In genomic region chr2L:2428209-2428488, dm6 we compare ENCODE assay signal across 4 fruit fly cellular contexts.
TF ChIP-seq lines count a peak whose summit lies in the region.

Gene dpp, plus strand, starts transcription at chr2L:2428372.

- TF ChIP-seq CTCF in whole organism, embryonic (GFP tag; optimal IDR thresholded peaks at IDR 0.05; lab: Kevin White, UChicago): no peak

TF ChIP-seq in whole organism, embryonic, 481 proteins besides CTCF, POLR2A, EP300 and RAD21:
- TF ChIP-seq scrt (GFP tag; optimal IDR thresholded peaks at IDR 0.05; lab: Kevin White, UChicago) (no peak), CG6175 (GFP tag; IDR thresholded peaks at IDR 0.05; lab: Robert Waterston, UW) (peak; percentile 84; the same call in 2 of the 3 replicates), CG13287 (GFP tag; IDR thresholded peaks at IDR 0.05; lab: Robert Waterston, UW; ENCODE audit: partially characterized antibody) (no peak), Aef1 (GFP tag; IDR thresholded peaks at IDR 0.05; lab: Robert Waterston, UW) (0 out of 3 replicates have a peak, but pooled peaks have one; percentile 15), Sox100B (GFP tag; optimal IDR thresholded peaks at IDR 0.05; lab: Kevin White, UChicago) (no peak), Trl (optimal IDR thresholded peaks at IDR 0.05; lab: Kevin White, UChicago) (peak in 1 of 2 experiments; percentile 22), Trl (GFP tag; optimal IDR thresholded peaks at IDR 0.05; lab: Kevin White, UChicago) (no peak), Deaf1 (tag; optimal IDR thresholded peaks at IDR 0.05; lab: Kevin White, UChicago) (peak; percentile 44), CG4617 (GFP tag; optimal IDR thresholded peaks at IDR 0.05; lab: Kevin White, UChicago; ENCODE audit: borderline replicate concordance) (no peak), CG8478 (optimal IDR thresholded peaks at IDR 0.05; lab: Kevin White, UChicago) (peak; percentile 23), Adf1 (GFP tag; IDR thresholded peaks at IDR 0.05; lab: Robert Waterston, UW) (peak; percentile 39), sob (GFP tag; IDR thresholded peaks at IDR 0.05; lab: Robert Waterston, UW) (peak; percentile 31; the same call in 1 of the 2 replicates), cg (GFP tag; optimal IDR thresholded peaks at IDR 0.05; lab: Kevin White, UChicago) (peak; percentile 11), ranshi (GFP tag; IDR thresholded peaks at IDR 0.05; lab: Robert Waterston, UW) (no peak), CG7372 (GFP tag; IDR thresholded peaks at IDR 0.05; lab: Robert Waterston, UW) (no peak)

TF ChIP-seq in whole organism, prepupa, 60 proteins besides CTCF, POLR2A, EP300 and RAD21:
- TF ChIP-seq svp (GFP tag; lab: Kevin White, UChicago): peak; percentile 32
- TF ChIP-seq CG6163 (GFP tag; IDR thresholded peaks at IDR 0.05; lab: Robert Waterston, UW): 0 out of 3 replicates have a peak, but pooled peaks have one; percentile 25
- TF ChIP-seq CG6276 (GFP tag; optimal IDR thresholded peaks at IDR 0.05; lab: Kevin White, UChicago): no peak
- TF ChIP-seq CG3919 (GFP tag; optimal IDR thresholded peaks at IDR 0.05; lab: Kevin White, UChicago): peak; percentile 36

TF ChIP-seq in whole organism, pupa, 21 proteins besides CTCF, POLR2A, EP300 and RAD21:
- TF ChIP-seq Snoo (tag; optimal IDR thresholded peaks at IDR 0.05; lab: Kevin White, UChicago): no peak
- TF ChIP-seq CG17806 (tag; optimal IDR thresholded peaks at IDR 0.05; lab: Kevin White, UChicago): no peak
- no peak for TF ChIP-seq CG14655 (GFP tag; optimal IDR thresholded peaks at IDR 0.05; lab: Kevin White, UChicago)
- TF ChIP-seq CG34367 (tag; optimal IDR thresholded peaks at IDR 0.05; lab: Kevin White, UChicago): no peak
- TF ChIP-seq Pif1A (GFP tag; optimal IDR thresholded peaks at IDR 0.05; lab: Kevin White, UChicago): no peak
- TF ChIP-seq Pif1B (GFP tag; optimal IDR thresholded peaks at IDR 0.05; lab: Kevin White, UChicago): no peak
- TF ChIP-seq gl (tag; optimal IDR thresholded peaks at IDR 0.05; lab: Kevin White, UChicago): no peak
- no peak for TF ChIP-seq CG10348 (GFP tag; IDR thresholded peaks at IDR 0.05; lab: Robert Waterston, UW)
- TF ChIP-seq CG8159 (tag; optimal IDR thresholded peaks at IDR 0.05; lab: Kevin White, UChicago): no peak
- TF ChIP-seq CG8301 (tag; optimal IDR thresholded peaks at IDR 0.05; lab: Kevin White, UChicago): no peak
- no peak for TF ChIP-seq CG12605 (GFP tag; IDR thresholded peaks at IDR 0.05; lab: Robert Waterston, UW)
- TF ChIP-seq CG15710 (tag; optimal IDR thresholded peaks at IDR 0.05; lab: Kevin White, UChicago): no peak
- TF ChIP-seq CG9948 (tag; optimal IDR thresholded peaks at IDR 0.05; lab: Kevin White, UChicago): no peak
- no peak for TF ChIP-seq rn (GFP tag; IDR thresholded peaks at IDR 0.05; lab: Robert Waterston, UW)
- TF ChIP-seq Ets98B (GFP tag; IDR thresholded peaks at IDR 0.05; lab: Robert Waterston, UW): 0 out of 2 replicates have a peak, but pooled peaks have one; percentile 22
- TF ChIP-seq EcR (GFP tag; optimal IDR thresholded peaks at IDR 0.05; lab: Kevin White, UChicago): no peak
- TF ChIP-seq fd96Ca (GFP tag; IDR thresholded peaks at IDR 0.05; lab: Robert Waterston, UW): no peak
- no peak for TF ChIP-seq CG4496 (GFP tag; IDR thresholded peaks at IDR 0.05; lab: Robert Waterston, UW)
- no peak for TF ChIP-seq D1 (tag; optimal IDR thresholded peaks at IDR 0.05; lab: Kevin White, UChicago)
- TF ChIP-seq CG13204 (GFP tag; optimal IDR thresholded peaks at IDR 0.05; lab: Kevin White, UChicago): peak; percentile 41
- TF ChIP-seq CG32121 (GFP tag; IDR thresholded peaks at IDR 0.05; lab: Robert Waterston, UW): peak; percentile 18; the same call in 1 of the 2 replicates

TF ChIP-seq in whole organism, wandering third instar larva, 38 proteins besides CTCF, POLR2A, EP300 and RAD21:
- TF ChIP-seq br (GFP tag; optimal IDR thresholded peaks at IDR 0.05; lab: Kevin White, UChicago) (no peak), Jra (GFP tag; optimal IDR thresholded peaks at IDR 0.05; lab: Kevin White, UChicago) (no peak), pan (optimal IDR thresholded peaks at IDR 0.05; lab: Kevin White, UChicago) (no peak), Dfd (GFP tag; optimal IDR thresholded peaks at IDR 0.05; lab: Kevin White, UChicago) (peak; percentile 63), Hnf4 (GFP tag; optimal IDR thresholded peaks at IDR 0.05; lab: Kevin White, UChicago) (no peak), dl (GFP tag; optimal IDR thresholded peaks at IDR 0.05; lab: Kevin White, UChicago; ENCODE audit: insufficient read depth in 1 of 2, partially characterized antibody in 2 of 2) (no peak)
